Fruit fly (Drosophila melanogaster): ENCODE results near the gene CG13887.

Gene CG13887

DNA sequence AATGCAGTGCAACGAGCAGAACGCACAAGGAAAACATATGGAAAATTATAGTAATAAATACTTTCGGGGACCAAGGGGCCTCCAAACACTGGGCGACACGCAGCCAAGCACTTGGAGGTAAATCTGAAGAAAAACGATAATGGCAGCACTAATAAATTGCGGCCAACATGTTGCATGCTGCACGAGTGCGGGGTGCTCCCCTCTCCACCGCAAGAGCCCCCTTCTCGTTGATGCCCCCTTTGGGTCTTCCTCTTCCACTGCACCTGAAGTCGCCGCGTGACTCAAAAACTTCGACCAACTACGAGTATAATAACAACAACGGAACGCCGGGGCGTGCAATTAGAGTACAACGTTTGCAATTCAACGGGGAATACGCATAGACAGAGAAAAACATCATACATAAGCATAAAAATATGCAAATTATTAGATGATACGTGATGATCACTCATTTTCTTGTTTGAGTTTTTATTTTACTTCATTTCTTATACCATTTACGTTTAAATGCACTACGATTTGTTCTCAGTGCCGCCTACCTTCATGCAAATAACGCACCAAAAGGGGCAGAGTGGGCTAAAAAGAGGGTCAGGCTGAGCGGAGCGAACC is 35.7 kb upstream of the CG13887 start (continued):
- TF ChIP-seq Gug (GFP tag; IDR thresholded peaks at IDR 0.05) (peak; percentile 41), esn (GFP tag; optimal IDR thresholded peaks at IDR 0.05) (peak; percentile 79), Sox102F (GFP tag; optimal IDR thresholded peaks at IDR 0.05) (peak; percentile 84), Ets96B (tag; optimal IDR thresholded peaks at IDR 0.05) (peak; percentile 80), fd85E (GFP tag; optimal IDR thresholded peaks at IDR 0.05) (peak; percentile 37), vri (GFP tag; optimal IDR thresholded peaks at IDR 0.05) (peak; percentile 61), Blimp-1 (GFP tag; optimal IDR thresholded peaks at IDR 0.05) (peak; percentile 47), lz (GFP tag; optimal IDR thresholded peaks at IDR 0.05) (peak; percentile 83), salr (GFP tag; optimal IDR thresholded peaks at IDR 0.05) (peak; percentile 37 to 40), CG32006 (GFP tag; optimal IDR thresholded peaks at IDR 0.05) (peak; percentile 72), dsx (GFP tag; optimal IDR thresholded peaks at IDR 0.05; ENCODE audit: poor library complexity, severe bottlenecking) (no peak), CG8319 (GFP tag; optimal IDR thresholded peaks at IDR 0.05) (peak; percentile 67), CG11762 (GFP tag; optimal IDR thresholded peaks at IDR 0.05; ENCODE audit: insufficient read depth) (peak; percentile 54), cyc (GFP tag; optimal IDR thresholded peaks at IDR 0.05) (peak; percentile 85), CG7368 (GFP tag; optimal IDR thresholded peaks at IDR 0.05) (peak; percentile 71), Sox14 (GFP tag; optimal IDR thresholded peaks at IDR 0.05) (peak; percentile 82), ss (GFP tag; optimal IDR thresholded peaks at IDR 0.05) (peak; percentile 48 to 97), CG1621 (tag; optimal IDR thresholded peaks at IDR 0.05) (peak; percentile 60), CG6276 (GFP tag; optimal IDR thresholded peaks at IDR 0.05) (peak; percentile 2), CG31627 (GFP tag; optimal IDR thresholded peaks at IDR 0.05) (peak; percentile 85), Hr4 (GFP tag; optimal IDR thresholded peaks at IDR 0.05) (peak; percentile 72), Met (GFP tag; optimal IDR thresholded peaks at IDR 0.05) (peak; percentile 86), Eip78C (GFP tag) (peak; percentile 50)

DNA sequence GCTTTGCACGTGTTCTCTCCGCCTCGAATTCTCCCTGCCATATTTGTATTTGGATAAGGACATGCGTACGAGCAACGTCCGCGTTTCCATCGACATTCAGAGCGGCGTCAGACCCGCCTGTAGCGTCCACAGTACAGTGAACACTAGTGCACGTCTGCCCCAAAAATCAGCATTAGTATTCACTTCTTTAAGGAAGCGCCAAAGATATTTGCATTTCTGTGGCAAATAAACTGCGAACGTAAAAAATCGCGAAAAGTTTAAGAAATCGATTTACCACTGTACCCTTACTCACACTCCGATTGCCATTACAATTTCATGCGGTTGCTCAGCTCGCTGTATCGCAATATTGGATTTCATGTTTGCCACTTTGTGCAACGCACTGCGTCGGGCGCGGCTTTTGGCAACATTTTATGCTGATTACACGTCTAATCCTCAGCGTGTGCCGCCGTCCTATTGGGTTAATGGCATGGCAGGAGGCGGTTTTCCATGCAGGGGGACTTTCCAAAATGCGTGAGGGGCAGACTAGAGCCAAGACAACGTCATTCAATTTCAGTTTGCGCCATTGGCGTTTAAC is 34.9 kb upstream of the CG13887 start:
- peak; percentile 85 for TF ChIP-seq Hr38 (GFP tag; optimal IDR thresholded peaks at IDR 0.05)
- TF ChIP-seq Gug (GFP tag; IDR thresholded peaks at IDR 0.05): peak; percentile 89
- TF ChIP-seq CG10631 (GFP tag; optimal IDR thresholded peaks at IDR 0.05): peak; percentile 97
- peak; percentile 98 for TF ChIP-seq Sox14 (GFP tag; optimal IDR thresholded peaks at IDR 0.05)
- TF ChIP-seq Ets21C (GFP tag; optimal IDR thresholded peaks at IDR 0.05): peak; percentile 98
- TF ChIP-seq Smox (GFP tag; optimal IDR thresholded peaks at IDR 0.05): peak; percentile 98
- TF ChIP-seq eg (GFP tag; IDR thresholded peaks at IDR 0.05): peak; percentile 97
- peak; percentile 99 for TF ChIP-seq Sox102F (GFP tag; optimal IDR thresholded peaks at IDR 0.05)
- TF ChIP-seq CG8632 (GFP tag; optimal IDR thresholded peaks at IDR 0.05): peak; percentile 94
- TF ChIP-seq spab (GFP tag; optimal IDR thresholded peaks at IDR 0.05): peak; percentile 91
- peak; percentile 75 to 96 for TF ChIP-seq salr (GFP tag; optimal IDR thresholded peaks at IDR 0.05)
- peak; percentile 94 for TF ChIP-seq Ets96B (tag; optimal IDR thresholded peaks at IDR 0.05)
- TF ChIP-seq CG3919 (GFP tag; optimal IDR thresholded peaks at IDR 0.05): peak; percentile 97
- peak; percentile 95 for TF ChIP-seq net (GFP tag; optimal IDR thresholded peaks at IDR 0.05)
- TF ChIP-seq CG11762 (GFP tag; optimal IDR thresholded peaks at IDR 0.05; ENCODE audit: insufficient read depth): peak; percentile 93
- TF ChIP-seq Met (GFP tag; optimal IDR thresholded peaks at IDR 0.05): peak; percentile 99
- peak; percentile 92 for TF ChIP-seq dsx (GFP tag; optimal IDR thresholded peaks at IDR 0.05; ENCODE audit: poor library complexity, severe bottlenecking)
- TF ChIP-seq svp (GFP tag): peak; percentile 99
- peak; percentile 98 for TF ChIP-seq Eip78C (GFP tag)
- peak; percentile 99 for TF ChIP-seq CG6163 (GFP tag; IDR thresholded peaks at IDR 0.05)
- TF ChIP-seq ss (GFP tag; optimal IDR thresholded peaks at IDR 0.05): peak; percentile 91 to 92
- peak; percentile 96 for TF ChIP-seq CG34406 (GFP tag; optimal IDR thresholded peaks at IDR 0.05)
- TF ChIP-seq CG3032 (tag; optimal IDR thresholded peaks at IDR 0.05): peak; percentile 93
- peak; percentile 96 for TF ChIP-seq vri (GFP tag; optimal IDR thresholded peaks at IDR 0.05)
- peak; percentile 88 for TF ChIP-seq CG16779 (tag; optimal IDR thresholded peaks at IDR 0.05)
- TF ChIP-seq esn (GFP tag; optimal IDR thresholded peaks at IDR 0.05): peak; percentile 99
- TF ChIP-seq pdm3 (GFP tag; optimal IDR thresholded peaks at IDR 0.05): peak; percentile 98
- peak; percentile 95 for TF ChIP-seq achi (GFP tag; optimal IDR thresholded peaks at IDR 0.05)
- TF ChIP-seq CG15336 (GFP tag; IDR thresholded peaks at IDR 0.05): peak; percentile 95
- TF ChIP-seq CG6808 (GFP tag; optimal IDR thresholded peaks at IDR 0.05): peak; percentile 84
- TF ChIP-seq Hr4 (GFP tag; optimal IDR thresholded peaks at IDR 0.05): peak; percentile 95
- TF ChIP-seq CG11294 (GFP tag; IDR thresholded peaks at IDR 0.05): peak; percentile 91
- TF ChIP-seq CG32006 (GFP tag; optimal IDR thresholded peaks at IDR 0.05): peak; percentile 89
- peak; percentile 96 for TF ChIP-seq CG8319 (GFP tag; optimal IDR thresholded peaks at IDR 0.05)
- TF ChIP-seq dac (GFP tag; optimal IDR thresholded peaks at IDR 0.05): peak; percentile 86
- TF ChIP-seq cyc (GFP tag; optimal IDR thresholded peaks at IDR 0.05): peak; percentile 99
- peak; percentile 97 for TF ChIP-seq CG1621 (tag; optimal IDR thresholded peaks at IDR 0.05)
- TF ChIP-seq acj6 (GFP tag; optimal IDR thresholded peaks at IDR 0.05): peak; percentile 98
- peak; percentile 90 for TF ChIP-seq Blimp-1 (GFP tag; optimal IDR thresholded peaks at IDR 0.05)
- TF ChIP-seq OdsH (GFP tag; optimal IDR thresholded peaks at IDR 0.05): peak; percentile 97
